Worm (Caenorhabditis elegans) whole organism, L4 larva: ENCODE data around the gene inx-3.

ENCODE experiments used
- F26F4.8 ChIP-seq: fragments of 200-800 bp; sonication (Bioruptor generic); conservative IDR thresholded peaks from 2 replicates; pipeline ENCODE4 v1.3.6; 2022; ENCODE audit warnings: missing genetic modification characterization, missing compliant biosample characterization
- F37D6.2 ChIP-seq: sonication (generic microtip); optimal IDR thresholded peaks from 2 replicates; lab custom pipeline; 2016; ENCODE audit warnings: mild to moderate bottlenecking, missing genetic modification characterization, missing compliant biosample characterization
- F44E2.7 ChIP-seq: fragments of 200-800 bp; sonication (Bioruptor generic); IDR thresholded peaks from 2 replicates; pipeline ENCODE4 v2.1.2; 2022; ENCODE audit warnings: missing genetic modification characterization, missing compliant biosample characterization
- F49E8.2 ChIP-seq: sonication (generic microtip); optimal IDR thresholded peaks from 2 replicates; lab custom pipeline; 2016; ENCODE audit warnings: missing compliant biosample characterization, mild to moderate bottlenecking, missing genetic modification characterization, borderline replicate concordance
- R02D3.7 ChIP-seq: fragments of 150-350 bp; sonication (generic microtip); optimal IDR thresholded peaks from 3 replicates; lab custom pipeline; 2014; ENCODE audit warnings: missing biosample characterization, missing genetic modification characterization
- T20F7.1 ChIP-seq: fragments of 200-800 bp; sonication (Bioruptor generic); optimal IDR thresholded peaks from 2 replicates; lab custom pipeline; 2018; ENCODE audit warnings: mild to moderate bottlenecking, missing genetic modification characterization, missing compliant biosample characterization
- Y48G9A.11 ChIP-seq: fragments of 200-800 bp; sonication (Bioruptor generic); IDR thresholded peaks from 2 replicates; pipeline ENCODE4 v1.3.6; 2022; ENCODE audit warnings: missing genetic modification reagents, missing genetic modification characterization, missing compliant biosample characterization
- Y5F2A.4 ChIP-seq: fragments of 200-800 bp; sonication (Bioruptor generic); optimal IDR thresholded peaks from 2 replicates; lab custom pipeline; 2018; ENCODE audit warnings: mild to moderate bottlenecking, missing genetic modification characterization, missing compliant biosample characterization
- ZK337.2 ChIP-seq: fragments of 200-800 bp; sonication (Bioruptor generic); IDR thresholded peaks from 2 replicates; pipeline ENCODE4 v1.3.6; 2022; ENCODE audit warnings: missing genetic modification reagents, missing genetic modification characterization, missing compliant biosample characterization
- aly-2 ChIP-seq: sonication (generic microtip); optimal IDR thresholded peaks from 2 replicates; lab custom pipeline; 2018; ENCODE audit warnings: missing biosample characterization, missing genetic modification characterization
- ama-1 ChIP-seq: fragments of 150-350 bp; optimal IDR thresholded peaks from 2 replicates; lab custom pipeline; 2014; ENCODE audit warnings: inconsistent platforms, mixed read lengths
- arid-1 ChIP-seq: fragments of 200-800 bp; sonication (Bioruptor generic); conservative IDR thresholded peaks from 2 replicates; pipeline ENCODE4 v1.3.6; 2022; ENCODE audit warnings: missing genetic modification reagents, missing genetic modification characterization, missing compliant biosample characterization
- ceh-20 ChIP-seq: fragments of 200-800 bp; sonication (Bioruptor generic); IDR thresholded peaks from 2 replicates; pipeline ENCODE4 v1.3.6; 2022; ENCODE audit warnings: missing genetic modification reagents, missing genetic modification characterization, missing compliant biosample characterization
- ceh-44 ChIP-seq: fragments of 200-800 bp; sonication (Bioruptor generic); IDR thresholded peaks from 2 replicates; pipeline ENCODE4 v1.3.6; 2022; ENCODE audit warnings: missing genetic modification reagents, missing genetic modification characterization, missing compliant biosample characterization
- cey-2 ChIP-seq: sonication (generic microtip); optimal IDR thresholded peaks from 3 replicates; lab custom pipeline; 2017; ENCODE audit warnings: missing genetic modification characterization, mild to moderate bottlenecking, missing compliant biosample characterization, antibody characterized with exemption, borderline replicate concordance; ENCODE audit not compliant: insufficient read depth
- daf-12 ChIP-seq: fragments of 150-350 bp; optimal IDR thresholded peaks from 2 replicates; lab custom pipeline; 2014; ENCODE audit warnings: missing biosample characterization, missing genetic modification reagents, missing genetic modification characterization
- daf-16 ChIP-seq, 3 experiments: sonication (generic microtip); optimal IDR thresholded peaks; 2 replicates each; lab custom pipeline; 2016 to 2017; ENCODE audit warnings: missing genetic modification characterization in 3 of 3, missing genetic modification reagents in 3 of 3, mild to moderate bottlenecking in 2 of 3, missing compliant biosample characterization in 2 of 3, missing biosample characterization in 1 of 3, moderate library complexity in 1 of 3
- daf-19 ChIP-seq: fragments of 200-800 bp; sonication (Bioruptor generic); conservative IDR thresholded peaks from 2 replicates; pipeline ENCODE4 v1.3.6; 2022; ENCODE audit warnings: missing genetic modification characterization, missing compliant biosample characterization
- dmd-9 ChIP-seq: fragments of 200-800 bp; sonication (Bioruptor generic); IDR thresholded peaks from 2 replicates; pipeline ENCODE4 v1.3.6; 2022; ENCODE audit warnings: missing genetic modification reagents, missing genetic modification characterization, missing compliant biosample characterization
- dpl-1 ChIP-seq: fragments of 150-350 bp; optimal IDR thresholded peaks from 2 replicates; lab custom pipeline; 2014; ENCODE audit warnings: missing biosample characterization, missing genetic modification reagents, missing genetic modification characterization
- egl-27 ChIP-seq: sonication (generic microtip); optimal IDR thresholded peaks from 3 replicates; lab custom pipeline; 2017; ENCODE audit warnings: missing biosample characterization, missing genetic modification reagents, missing genetic modification characterization
- fkh-10 ChIP-seq: fragments of 150-350 bp; optimal IDR thresholded peaks from 2 replicates; lab custom pipeline; 2014; ENCODE audit warnings: missing biosample characterization, missing genetic modification reagents, missing genetic modification characterization
- fos-1 ChIP-seq: fragments of 150-350 bp; optimal IDR thresholded peaks from 2 replicates; lab custom pipeline; 2014; ENCODE audit warnings: missing biosample characterization, missing genetic modification characterization
- lin-1 ChIP-seq: fragments of 200-800 bp; sonication (Bioruptor generic); IDR thresholded peaks from 2 replicates; pipeline ENCODE4 v1.3.6; 2022; ENCODE audit warnings: missing genetic modification reagents, missing genetic modification characterization, missing compliant biosample characterization
- lin-15B ChIP-seq: fragments of 150-350 bp; sonication (generic microtip); optimal IDR thresholded peaks from 3 replicates; lab custom pipeline; 2014; ENCODE audit warnings: missing biosample characterization, missing genetic modification characterization
- lin-38 ChIP-seq: fragments of 200-800 bp; sonication (Bioruptor generic); IDR thresholded peaks from 2 replicates; pipeline ENCODE4 v1.3.6; 2022; ENCODE audit warnings: missing genetic modification reagents, missing genetic modification characterization, missing compliant biosample characterization
- lsy-2 ChIP-seq, 2 experiments: fragments of 150-350 bp in 1 of 2; sonication (generic microtip) in 1 of 2; optimal IDR thresholded peaks; 2 replicates each; lab custom pipeline; 2014 to 2017; ENCODE audit warnings: missing biosample characterization in 2 of 2, missing genetic modification characterization in 2 of 2
- madf-5 ChIP-seq, 2 experiments: fragments of 200-800 bp; sonication (Bioruptor generic); IDR thresholded peaks; 2 replicates each; pipeline ENCODE4 v1.3.6; 2022; ENCODE audit warnings: missing compliant biosample characterization in 2 of 2, missing genetic modification characterization in 2 of 2
- mdl-1 ChIP-seq, 2 experiments: fragments of 150-350 bp in 1 of 2; sonication (generic microtip) in 1 of 2; optimal IDR thresholded peaks; 2 replicates each; lab custom pipeline; 2014 to 2017; ENCODE audit warnings: missing biosample characterization in 2 of 2, missing genetic modification characterization in 2 of 2
- mes-2 ChIP-seq: sonication (generic microtip); optimal IDR thresholded peaks from 2 replicates; lab custom pipeline; 2016; ENCODE audit warnings: missing genotype, mild to moderate bottlenecking, missing genetic modification characterization, missing compliant biosample characterization; ENCODE audit not compliant: poor library complexity, severe bottlenecking
- mxl-2 ChIP-seq: fragments of 200-800 bp; sonication (Bioruptor generic); conservative IDR thresholded peaks from 2 replicates; pipeline ENCODE4 v1.3.6; 2022; ENCODE audit warnings: missing genetic modification reagents, missing genetic modification characterization, missing compliant biosample characterization
- nhr-11 ChIP-seq: fragments of 150-350 bp; optimal IDR thresholded peaks from 2 replicates; lab custom pipeline; 2014; ENCODE audit warnings: missing biosample characterization, missing genetic modification characterization
- nhr-111 ChIP-seq: fragments of 200-800 bp; sonication (Bioruptor generic); optimal IDR thresholded peaks from 2 replicates; lab custom pipeline; 2018; ENCODE audit warnings: mild to moderate bottlenecking, missing genetic modification characterization, missing compliant biosample characterization
- nhr-237 ChIP-seq: sonication (generic microtip); optimal IDR thresholded peaks from 2 replicates; lab custom pipeline; 2017; ENCODE audit warnings: missing biosample characterization, missing genetic modification characterization
- nhr-28 ChIP-seq: fragments of 150-350 bp; optimal IDR thresholded peaks from 2 replicates; lab custom pipeline; 2014; ENCODE audit warnings: missing biosample characterization, missing genetic modification characterization
- nhr-41 ChIP-seq: fragments of 200-800 bp; sonication (Bioruptor generic); IDR thresholded peaks from 2 replicates; pipeline ENCODE4 v1.3.6; 2022; ENCODE audit warnings: missing genetic modification reagents, missing genetic modification characterization, missing compliant biosample characterization
- pha-4 ChIP-seq, 2 experiments: fragments of 150-350 bp in 1 of 2; fragments of 200-800 bp in 1 of 2; sonication (Bioruptor generic) in 1 of 2; IDR thresholded peaks in 1 of 2; optimal IDR thresholded peaks in 1 of 2; 2 replicates each; pipeline versions ENCODE4 v1.3.6 to Lab custom; 2014 to 2022; ENCODE audit warnings: missing genetic modification characterization in 2 of 2, missing genetic modification reagents in 2 of 2, missing biosample characterization in 1 of 2, missing compliant biosample characterization in 1 of 2
- php-3 ChIP-seq: fragments of 200-800 bp; sonication (Bioruptor generic); IDR thresholded peaks from 2 replicates; pipeline ENCODE4 v1.3.6; 2022; ENCODE audit warnings: missing genetic modification reagents, missing genetic modification characterization, missing compliant biosample characterization
- rbr-2 ChIP-seq: sonication (generic microtip); optimal IDR thresholded peaks from 2 replicates; lab custom pipeline; 2016; ENCODE audit warnings: missing genotype, missing genetic modification characterization, missing compliant biosample characterization
- saeg-2 ChIP-seq: fragments of 200-800 bp; sonication (Bioruptor generic); IDR thresholded peaks from 2 replicates; pipeline ENCODE4 v1.3.6; 2022; ENCODE audit warnings: missing genetic modification reagents, missing genetic modification characterization, missing compliant biosample characterization
- set-16 ChIP-seq: fragments of 200-800 bp; sonication (Bioruptor generic); IDR thresholded peaks from 2 replicates; pipeline ENCODE4 v1.3.6; 2022; ENCODE audit warnings: missing genetic modification reagents, missing genetic modification characterization, missing compliant biosample characterization
- skn-1 ChIP-seq: fragments of 150-350 bp; optimal IDR thresholded peaks from 2 replicates; lab custom pipeline; 2014; ENCODE audit warnings: missing biosample characterization, missing genetic modification characterization
- tag-97 ChIP-seq: fragments of 200-800 bp; sonication (Bioruptor generic); IDR thresholded peaks from 2 replicates; pipeline ENCODE4 v1.3.6; 2022; ENCODE audit warnings: missing genetic modification characterization, missing compliant biosample characterization
- tra-1 ChIP-seq: fragments of 200-800 bp; sonication (Bioruptor generic); IDR thresholded peaks from 2 replicates; pipeline ENCODE4 v1.3.6; 2022; ENCODE audit warnings: missing genetic modification reagents, missing genetic modification characterization, missing compliant biosample characterization
- unc-39 ChIP-seq: sonication (generic microtip); optimal IDR thresholded peaks from 2 replicates; lab custom pipeline; 2017; ENCODE audit warnings: missing biosample characterization, missing genetic modification characterization
- unc-62 ChIP-seq, 3 experiments: fragments of 150-350 bp in 1 of 3; sonication (generic microtip); optimal IDR thresholded peaks in 2 of 3; peaks in 1 of 3; 1 replicate in 1 of 3; 2 replicates in 2 of 3; lab custom pipeline; 2014 to 2017; ENCODE audit warnings: missing biosample characterization in 3 of 3, missing genetic modification characterization in 3 of 3, missing genetic modification reagents in 3 of 3, missing genotype in 1 of 3
- vab-7 ChIP-seq: fragments of 200-800 bp; sonication (Bioruptor generic); IDR thresholded peaks from 2 replicates; pipeline ENCODE4 v1.3.6; 2022; ENCODE audit warnings: missing genetic modification reagents, missing genetic modification characterization, missing compliant biosample characterization
- zip-2 ChIP-seq: fragments of 150-350 bp; optimal IDR thresholded peaks from 2 replicates; lab custom pipeline; 2014; ENCODE audit warnings: missing biosample characterization, missing genetic modification characterization
- ztf-11 ChIP-seq: fragments of 150-350 bp; optimal IDR thresholded peaks from 2 replicates; lab custom pipeline; 2014; ENCODE audit warnings: missing biosample characterization, missing genetic modification characterization

Gene inx-3

ce11 chrX:6041995-6042481 is 46.1 kb downstream of the inx-3 start (continued):
- TF ChIP-seq lin-38 (GFP tag; lab: Robert Waterston, UW) (no peak), lsy-2 (tag; optimal IDR thresholded peaks at IDR 0.05; lab: Kevin White, UChicago) (peak in 1 of 2 experiments; percentile 44), dpl-1 (peak; percentile 3), egl-27 (no peak), mes-2 (tag; lab: Kevin White, UChicago) (peak; percentile 58), F49E8.2 (no peak), fkh-10 (no peak), madf-5 (GFP tag; IDR thresholded peaks at IDR 0.05; lab: Robert Waterston, UW) (no peak), set-16 (GFP tag; lab: Robert Waterston, UW) (0 out of 2 replicates have a peak, but pooled peaks have one; percentile 31), dmd-9 (GFP tag; lab: Robert Waterston, UW) (no peak), unc-62 (GFP tag; optimal IDR thresholded peaks at IDR 0.05 in 1 of 2; lab: Kevin White, UChicago) (peak in 1 of 2 experiments; percentile 10), unc-62 (tag; optimal IDR thresholded peaks at IDR 0.05; lab: Kevin White, UChicago) (no peak), skn-1 (tag; lab: Kevin White, UChicago) (no peak), nhr-28 (peak; percentile 93), lin-15B (tag; lab: Kevin White, UChicago) (no peak), daf-12 (tag; lab: Kevin White, UChicago) (no peak), tag-97 (GFP tag; lab: Robert Waterston, UW) (no peak), F37D6.2 (no peak), lin-1 (GFP tag; lab: Robert Waterston, UW) (no peak; the same call in 1 of the 2 replicates), T20F7.1 (GFP tag; lab: Kevin White, UChicago) (no peak), F44E2.7 (GFP tag; lab: Robert Waterston, UW) (no peak), ceh-20 (0 out of 2 replicates have a peak, but pooled peaks have one; percentile 24), fos-1 (tag; lab: Kevin White, UChicago) (no peak), daf-19 (no peak), tra-1 (GFP tag; lab: Robert Waterston, UW) (0 out of 2 replicates have a peak, but pooled peaks have one; percentile 47), mdl-1 (tag; optimal IDR thresholded peaks at IDR 0.05; lab: Kevin White, UChicago) (peak in 1 of 2 experiments; percentile 84), R02D3.7 (no peak), mxl-2 (GFP tag; lab: Robert Waterston, UW) (no peak), arid-1 (no peak), cey-2 (tag; lab: Kevin White, UChicago) (no peak), F26F4.8 (GFP tag; lab: Robert Waterston, UW) (no peak), ZK337.2 (GFP tag; lab: Robert Waterston, UW) (no peak), unc-39 (no peak), nhr-41 (GFP tag; lab: Robert Waterston, UW) (no peak), nhr-11 (tag; lab: Kevin White, UChicago) (peak; percentile 72), vab-7 (GFP tag; lab: Robert Waterston, UW) (no peak), ceh-44 (no peak), ztf-11 (tag; lab: Kevin White, UChicago) (no peak), Y5F2A.4 (GFP tag; lab: Kevin White, UChicago) (no peak), aly-2 (tag; lab: Kevin White, UChicago) (no peak), nhr-237 (tag; lab: Kevin White, UChicago) (no peak), zip-2 (tag; lab: Kevin White, UChicago) (no peak), Y48G9A.11 (GFP tag; lab: Robert Waterston, UW) (no peak), ama-1 (lab: Kevin White, UChicago) (no peak), rbr-2 (tag; lab: Kevin White, UChicago) (peak; percentile 40), daf-16 (GFP tag; optimal IDR thresholded peaks at IDR 0.05; lab: Kevin White, UChicago) (peak; percentile 23 to 82), daf-16 (tag; optimal IDR thresholded peaks at IDR 0.05; lab: Kevin White, UChicago) (peak; percentile 97), nhr-111 (GFP tag; lab: Kevin White, UChicago) (no peak), pha-4 (GFP tag; IDR thresholded peaks at IDR 0.05; lab: Robert Waterston, UW) (peak; percentile 28; the same call in 1 of the 2 replicates), pha-4 (tag; optimal IDR thresholded peaks at IDR 0.05; lab: Kevin White, UChicago) (peak; percentile 21), saeg-2 (GFP tag; lab: Robert Waterston, UW) (0 out of 2 replicates have a peak, but pooled peaks have one; percentile 23), php-3 (no peak)
